Fruit fly (Drosophila melanogaster): ENCODE measurements around the gene CG32115.
A peak's percentile ranks its signal among the peaks of the same experiment; 100 is the strongest.

Gene CG32115

dm6 chr3L:12913609-12914266 is at the start of gene CG32115:
TSS of gene CG32115 (minus strand) at chr3L:12913646.
- TF ChIP-seq ash1 (GFP tag; optimal IDR thresholded peaks at IDR 0.05) = no peak
- peak; percentile 83 for TF ChIP-seq nau (GFP tag; optimal IDR thresholded peaks at IDR 0.05)
- TF ChIP-seq phol (tag; optimal IDR thresholded peaks at IDR 0.05) = peak; percentile 92
- TF ChIP-seq Nf-YA (GFP tag; IDR thresholded peaks at IDR 0.05) = peak; percentile 86
- no peak for TF ChIP-seq Scr (GFP tag; IDR thresholded peaks at IDR 0.05; ENCODE audit: partially characterized antibody)
- peak; percentile 95 for TF ChIP-seq Fer2 (tag; optimal IDR thresholded peaks at IDR 0.05)
- peak; percentile 85 for TF ChIP-seq CG8944 (GFP tag; optimal IDR thresholded peaks at IDR 0.05)
- TF ChIP-seq Gug (GFP tag; IDR thresholded peaks at IDR 0.05) = peak; percentile 86; the same call in 3 of the 4 replicates
- no peak for TF ChIP-seq zf30C (GFP tag; optimal IDR thresholded peaks at IDR 0.05)
- TF ChIP-seq gfzf (GFP tag; optimal IDR thresholded peaks at IDR 0.05) = no peak
- TF ChIP-seq otp (GFP tag; IDR thresholded peaks at IDR 0.05) = peak; percentile 79
- peak; percentile 95 for TF ChIP-seq C15 (GFP tag; IDR thresholded peaks at IDR 0.05)
- TF ChIP-seq Six4 (GFP tag; optimal IDR thresholded peaks at IDR 0.05) = peak; percentile 88
- peak; percentile 89 for TF ChIP-seq CG8388 (GFP tag; optimal IDR thresholded peaks at IDR 0.05)
- peak; percentile 82 for TF ChIP-seq CG8089 (GFP tag; optimal IDR thresholded peaks at IDR 0.05)
- peak; percentile 91 for TF ChIP-seq zfh2 (GFP tag; optimal IDR thresholded peaks at IDR 0.05)
- peak; percentile 73 for TF ChIP-seq CG13123 (GFP tag; optimal IDR thresholded peaks at IDR 0.05)
- TF ChIP-seq sd (tag; optimal IDR thresholded peaks at IDR 0.05) = no peak
- TF ChIP-seq dysf (GFP tag; IDR thresholded peaks at IDR 0.05) = peak; percentile 98
- TF ChIP-seq toy (GFP tag; IDR thresholded peaks at IDR 0.05) = peak; percentile 93
- peak; percentile 96 for TF ChIP-seq CG12391 (tag; optimal IDR thresholded peaks at IDR 0.05)
- peak; percentile 91 for TF ChIP-seq sisA (GFP tag; IDR thresholded peaks at IDR 0.05)
- peak; percentile 84 for TF ChIP-seq ewg (GFP tag; optimal IDR thresholded peaks at IDR 0.05)
- TF ChIP-seq Rx (GFP tag; IDR thresholded peaks at IDR 0.05) = peak; percentile 86
- peak; percentile 82 for TF ChIP-seq Hand (GFP tag; optimal IDR thresholded peaks at IDR 0.05)
- TF ChIP-seq insv (GFP tag; optimal IDR thresholded peaks at IDR 0.05) = no peak
- TF ChIP-seq CG17186 (GFP tag; optimal IDR thresholded peaks at IDR 0.05) = peak; percentile 36
- no peak for TF ChIP-seq knrl (GFP tag; IDR thresholded peaks at IDR 0.05; ENCODE audit: partially characterized antibody)
- TF ChIP-seq Eip74EF (GFP tag; optimal IDR thresholded peaks at IDR 0.05) = peak in 1 of 2 experiments; percentile 92
- peak; percentile 13 for TF ChIP-seq BEAF-32 (GFP tag; optimal IDR thresholded peaks at IDR 0.05)
- TF ChIP-seq ham (GFP tag; IDR thresholded peaks at IDR 0.05) = peak; percentile 81; the same call in 1 of the 2 replicates
- peak; percentile 90 for TF ChIP-seq CG3726 (GFP tag; IDR thresholded peaks at IDR 0.05)
- peak; percentile 86 for TF ChIP-seq CG11696 (GFP tag; IDR thresholded peaks at IDR 0.05)
- TF ChIP-seq ind (GFP tag; optimal IDR thresholded peaks at IDR 0.05) = peak; percentile 96
- peak; percentile 80 for TF ChIP-seq CG6813 (GFP tag; optimal IDR thresholded peaks at IDR 0.05)
- TF ChIP-seq CG18011 (GFP tag; optimal IDR thresholded peaks at IDR 0.05) = peak; percentile 83
- no peak for TF ChIP-seq CG4282 (GFP tag; optimal IDR thresholded peaks at IDR 0.05)
- peak; percentile 82 for TF ChIP-seq CG11560 (tag; IDR thresholded peaks at IDR 0.05)
- TF ChIP-seq CrebB (tag; optimal IDR thresholded peaks at IDR 0.05) = peak; percentile 93
- peak; percentile 82 for TF ChIP-seq CG10274 (GFP tag; optimal IDR thresholded peaks at IDR 0.05)
- peak; percentile 93 for TF ChIP-seq peb (GFP tag; IDR thresholded peaks at IDR 0.05)
- TF ChIP-seq CG11093 (GFP tag; IDR thresholded peaks at IDR 0.05) = peak; percentile 92
- TF ChIP-seq slp2 (GFP tag; optimal IDR thresholded peaks at IDR 0.05) = peak; percentile 90
- peak; percentile 91 for TF ChIP-seq CG14667 (GFP tag; IDR thresholded peaks at IDR 0.05)
- TF ChIP-seq hkb (optimal IDR thresholded peaks at IDR 0.05) = no peak
- TF ChIP-seq hkb (GFP tag; IDR thresholded peaks at IDR 0.05) = no peak; the same call in 1 of the 2 replicates
- TF ChIP-seq vfl (GFP tag; optimal IDR thresholded peaks at IDR 0.05) = peak; percentile 87
- peak; percentile 94 for TF ChIP-seq bcd (GFP tag; optimal IDR thresholded peaks at IDR 0.05)
- peak; percentile 81 for TF ChIP-seq CkIIα-i1 (GFP tag; IDR thresholded peaks at IDR 0.05)
- peak; percentile 93 for TF ChIP-seq Chrac-16 (GFP tag; optimal IDR thresholded peaks at IDR 0.05)
